Worm (Caenorhabditis elegans): ENCODE measurements around the gene nduv-3.

nduv-3 gene

DNA sequence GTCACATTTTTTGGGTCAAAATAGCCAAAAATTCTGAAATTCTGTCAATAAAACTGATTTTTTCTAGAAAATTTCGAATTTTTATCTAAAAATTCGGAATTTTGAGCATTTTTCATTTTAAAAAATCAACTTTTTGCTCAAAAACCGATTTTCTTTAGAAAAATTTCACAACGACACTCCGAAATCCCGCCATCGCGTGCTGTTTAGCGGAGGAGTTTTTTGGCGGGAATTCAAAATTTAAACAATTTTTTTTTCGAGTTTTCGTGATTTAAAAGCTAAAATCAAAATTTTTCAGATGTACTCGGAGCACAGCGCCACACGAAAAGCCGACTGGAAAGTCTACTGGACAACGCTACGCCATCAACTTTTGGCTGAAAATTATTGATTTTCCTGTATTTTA, 36.6 kb downstream of the nduv-3 start:
- TF ChIP-seq pha-4 (tag; optimal IDR thresholded peaks at IDR 0.05) (no peak), nhr-43 (tag; optimal IDR thresholded peaks at IDR 0.05; ENCODE audit: poor library complexity, severe bottlenecking) (no peak), fos-1 (tag; optimal IDR thresholded peaks at IDR 0.05) (no peak), elt-3 (tag; optimal IDR thresholded peaks at IDR 0.05) (no peak), egl-5 (tag; optimal IDR thresholded peaks at IDR 0.05) (no peak), ama-1 (optimal IDR thresholded peaks at IDR 0.05) (no peak), lsy-12 (tag; optimal IDR thresholded peaks at IDR 0.05) (no peak), aly-2 (tag; optimal IDR thresholded peaks at IDR 0.05) (no peak), fkh-10 (GFP tag; optimal IDR thresholded peaks at IDR 0.05) (no peak), ceh-82 (tag; optimal IDR thresholded peaks at IDR 0.05) (no peak), mdl-1 (tag; optimal IDR thresholded peaks at IDR 0.05) (no peak), ceh-28 (tag; optimal IDR thresholded peaks at IDR 0.05) (no peak), snpc-4 (tag; optimal IDR thresholded peaks at IDR 0.05) (no peak), hmg-11 (tag; optimal IDR thresholded peaks at IDR 0.05) (no peak), ZK546.5 (tag; optimal IDR thresholded peaks at IDR 0.05) (no peak), egl-27 (tag; optimal IDR thresholded peaks at IDR 0.05) (no peak), nhr-237 (tag; optimal IDR thresholded peaks at IDR 0.05) (no peak)

DNA sequence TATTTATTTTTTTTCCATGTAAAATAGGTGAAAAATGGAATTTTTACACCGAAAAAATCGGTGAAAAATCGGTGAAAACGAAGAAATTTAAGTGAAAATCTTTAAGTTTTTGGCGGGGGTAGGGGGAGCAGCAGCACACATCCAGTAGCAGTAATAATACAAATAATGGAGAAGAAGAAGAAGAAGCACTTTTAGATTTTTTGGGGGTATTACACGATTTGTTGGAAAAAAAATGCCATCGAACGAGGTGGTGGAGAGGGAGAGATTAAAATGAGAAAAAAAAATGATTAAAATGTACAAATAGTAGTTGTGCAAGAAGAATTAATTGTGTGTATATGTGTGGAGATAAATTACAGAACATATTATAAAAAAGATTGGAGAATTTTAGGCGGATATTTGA, 37.0 kb downstream of the nduv-3 start:
- TF ChIP-seq nhr-43 (tag; optimal IDR thresholded peaks at IDR 0.05; ENCODE audit: poor library complexity, severe bottlenecking), result no peak
- no peak for TF ChIP-seq lin-39 (tag; optimal IDR thresholded peaks at IDR 0.05)
- no peak for TF ChIP-seq fos-1 (tag; optimal IDR thresholded peaks at IDR 0.05)
- TF ChIP-seq mdl-1 (tag; optimal IDR thresholded peaks at IDR 0.05), result no peak
- TF ChIP-seq nhr-11 (tag; optimal IDR thresholded peaks at IDR 0.05), result no peak
- no peak for TF ChIP-seq ztf-4 (tag; optimal IDR thresholded peaks at IDR 0.05)
- TF ChIP-seq sea-2 (GFP tag; optimal IDR thresholded peaks at IDR 0.05), result no peak
- no peak for TF ChIP-seq lsy-12 (tag; optimal IDR thresholded peaks at IDR 0.05)

DNA sequence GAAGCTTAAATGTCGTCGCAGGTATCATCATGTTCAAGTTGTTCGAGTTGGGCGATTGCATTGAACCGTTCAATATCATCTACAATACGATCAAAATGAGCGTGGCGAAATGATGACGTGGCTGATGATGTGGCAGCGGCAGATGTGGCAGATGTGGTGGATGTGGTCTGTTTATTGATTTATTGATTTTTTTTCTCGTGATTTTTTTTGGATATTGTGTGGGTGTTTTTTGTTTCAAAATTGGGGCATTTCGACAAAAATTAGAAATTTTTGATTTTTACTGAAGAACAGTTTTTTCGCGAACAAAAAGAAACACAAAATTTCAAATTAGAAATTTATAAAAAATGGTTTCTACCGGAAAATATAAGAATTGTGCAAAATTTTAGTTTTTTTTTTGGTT, 39.2 kb downstream of the nduv-3 start:
- TF ChIP-seq lin-39 (tag; optimal IDR thresholded peaks at IDR 0.05) (no peak), pqm-1 (tag; optimal IDR thresholded peaks at IDR 0.05) (no peak), daf-12 (tag; optimal IDR thresholded peaks at IDR 0.05) (no peak), nhr-23 (tag; optimal IDR thresholded peaks at IDR 0.05) (no peak), ceh-28 (tag; optimal IDR thresholded peaks at IDR 0.05) (peak; percentile 86)

DNA sequence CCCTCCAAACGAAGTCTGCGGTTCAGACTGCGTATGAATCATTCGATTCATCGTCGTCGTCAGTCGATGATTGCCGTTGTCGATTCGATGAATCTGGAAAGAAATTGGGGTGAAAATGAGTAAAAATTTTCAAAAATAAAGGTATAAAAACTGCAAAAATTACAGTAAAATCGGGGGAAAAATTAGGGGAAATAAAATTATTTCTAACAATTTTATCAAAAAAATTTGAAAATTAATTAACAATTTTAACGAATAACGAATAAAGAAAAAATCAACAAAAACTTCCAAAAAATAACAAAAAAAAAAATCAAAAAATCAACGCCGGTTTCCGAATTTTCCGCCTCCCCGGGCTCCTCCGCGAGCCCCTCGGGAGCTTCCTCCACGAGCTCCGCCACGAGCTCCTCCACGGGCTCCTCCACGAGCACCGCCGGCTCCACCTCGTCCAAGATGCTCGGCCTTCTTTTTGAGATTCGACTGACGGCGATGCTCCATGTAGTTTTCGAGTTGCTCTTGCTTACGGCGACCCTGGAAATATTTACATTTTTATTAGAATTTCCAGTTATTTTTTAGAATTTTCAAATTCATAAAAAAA, 47.7 kb downstream of the nduv-3 start, which contains the start of gene egrh-3:
Gene egrh-3, minus strand, starts transcription at position 51 of the 592 bp plus-strand sequence.
- TF ChIP-seq nhr-11 (tag; optimal IDR thresholded peaks at IDR 0.05) (no peak), fkh-10 (GFP tag; optimal IDR thresholded peaks at IDR 0.05) (no peak), ztf-11 (tag; optimal IDR thresholded peaks at IDR 0.05) (no peak)

All from whole organism, L3 larva.